Worm (Caenorhabditis elegans): ENCODE data around the gene sru-3.
A peak's percentile ranks its signal among the peaks of the same experiment; 100 is the strongest.

The sru-3 gene

DNA sequence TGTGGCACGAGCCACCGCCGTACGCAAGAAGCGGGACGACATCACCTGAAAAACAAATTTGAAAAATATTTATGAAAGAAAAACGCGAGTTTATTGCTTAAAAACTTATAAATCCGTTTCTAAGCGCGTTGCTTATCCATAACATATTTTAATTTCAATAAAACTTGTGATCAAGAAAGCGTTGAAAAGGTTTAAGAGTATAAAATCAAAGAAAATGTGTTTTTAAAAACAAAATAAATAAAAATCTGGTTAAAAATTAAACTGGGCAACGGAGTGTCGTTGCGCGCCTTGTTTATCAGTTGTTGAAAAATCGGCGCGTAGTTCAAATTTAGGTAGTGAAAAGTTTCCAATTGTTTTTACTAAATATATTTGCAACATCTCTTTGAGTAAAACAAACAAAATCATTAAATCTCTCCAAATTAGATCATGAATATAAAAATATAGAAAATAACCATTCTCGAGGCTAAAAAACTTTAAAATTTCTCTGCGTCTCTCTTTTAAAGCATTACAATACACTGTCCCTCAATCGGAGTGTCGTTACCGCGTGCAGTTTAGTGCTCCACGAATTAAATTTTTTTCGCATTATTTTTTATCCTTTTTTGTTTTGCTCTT lies 28.5 kb downstream of the sru-3 start, which contains the start of gene ndua-5:
Gene ndua-5 (minus strand): TSS at position 51 of the 612 bp plus-strand sequence.
- peak; percentile 23 for TF ChIP-seq egl-5 (tag; optimal IDR thresholded peaks at IDR 0.05)
- TF ChIP-seq nfya-1 (tag; optimal IDR thresholded peaks at IDR 0.05; ENCODE audit: insufficient read depth): peak; percentile 55
- peak; percentile 12 for TF ChIP-seq nhr-23 (tag; optimal IDR thresholded peaks at IDR 0.05)
- TF ChIP-seq hmg-11 (tag; optimal IDR thresholded peaks at IDR 0.05): peak; percentile 32
- no peak for TF ChIP-seq mml-1 (tag; optimal IDR thresholded peaks at IDR 0.05)
- no peak for TF ChIP-seq jun-1 (tag; optimal IDR thresholded peaks at IDR 0.05)
- peak; percentile 7 for TF ChIP-seq snpc-4 (tag; optimal IDR thresholded peaks at IDR 0.05)
- peak; percentile 64 for TF ChIP-seq pha-4 (tag; optimal IDR thresholded peaks at IDR 0.05)
- peak; percentile 59 for TF ChIP-seq lin-15B (tag; optimal IDR thresholded peaks at IDR 0.05)

ce11 chrIV:9525682-9526416 lies 29.4 kb downstream of the sru-3 start, which contains the start of gene elo-1:
elo-1 (plus strand) TSS chrIV:9526366.
- TF ChIP-seq egl-27 (tag; optimal IDR thresholded peaks at IDR 0.05) (peak; percentile 30), nhr-25 (tag; optimal IDR thresholded peaks at IDR 0.05) (no peak), nfya-1 (tag; optimal IDR thresholded peaks at IDR 0.05; ENCODE audit: insufficient read depth) (peak; percentile 29), mdl-1 (tag; optimal IDR thresholded peaks at IDR 0.05) (no peak), skn-1 (tag; optimal IDR thresholded peaks at IDR 0.05) (no peak), tbx-2 (tag; optimal IDR thresholded peaks at IDR 0.05) (no peak), unc-39 (tag; optimal IDR thresholded peaks at IDR 0.05) (no peak), jun-1 (tag; optimal IDR thresholded peaks at IDR 0.05) (peak; percentile 53), elt-2 (tag; optimal IDR thresholded peaks at IDR 0.05) (peak; percentile 95), zag-1 (tag; optimal IDR thresholded peaks at IDR 0.05) (no peak), pha-4 (tag; optimal IDR thresholded peaks at IDR 0.05) (peak; percentile 27), fkh-10 (GFP tag; optimal IDR thresholded peaks at IDR 0.05) (no peak), elt-3 (tag; optimal IDR thresholded peaks at IDR 0.05) (no peak), elt-1 (tag; optimal IDR thresholded peaks at IDR 0.05) (no peak), nhr-76 (tag; optimal IDR thresholded peaks at IDR 0.05) (no peak), ceh-9 (tag; optimal IDR thresholded peaks at IDR 0.05) (no peak), snpc-4 (tag; optimal IDR thresholded peaks at IDR 0.05) (no peak), fos-1 (tag; optimal IDR thresholded peaks at IDR 0.05) (peak; percentile 19), eor-1 (tag; optimal IDR thresholded peaks at IDR 0.05) (no peak), daf-12 (tag; optimal IDR thresholded peaks at IDR 0.05) (no peak), ZK546.5 (tag; optimal IDR thresholded peaks at IDR 0.05) (no peak), pqm-1 (tag; optimal IDR thresholded peaks at IDR 0.05) (peak; percentile 82)

DNA sequence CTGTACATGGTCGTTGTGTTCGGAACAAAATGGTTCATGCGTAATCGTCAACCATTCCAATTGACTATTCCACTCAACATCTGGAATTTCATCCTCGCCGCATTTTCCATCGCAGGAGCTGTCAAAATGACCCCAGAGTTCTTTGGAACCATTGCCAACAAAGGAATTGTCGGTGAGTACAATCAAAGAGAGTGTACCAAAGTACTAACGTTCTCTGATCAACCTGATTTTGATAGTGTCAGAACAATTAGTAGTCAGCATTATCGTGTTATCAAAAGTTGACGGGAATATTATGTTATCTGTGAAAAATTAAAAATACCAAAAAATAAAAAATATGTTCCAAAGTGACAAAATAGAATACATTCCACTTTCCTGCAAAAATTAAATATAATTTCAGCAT lies 30.6 kb downstream of the sru-3 start:
- TF ChIP-seq nhr-237 (tag; optimal IDR thresholded peaks at IDR 0.05): no peak
- no peak for TF ChIP-seq ztf-11 (tag; optimal IDR thresholded peaks at IDR 0.05)
- TF ChIP-seq aly-2 (tag; optimal IDR thresholded peaks at IDR 0.05): no peak
- TF ChIP-seq ceh-16 (tag; optimal IDR thresholded peaks at IDR 0.05): no peak
- no peak for TF ChIP-seq nhr-77 (tag; optimal IDR thresholded peaks at IDR 0.05)
- peak; percentile 85 for TF ChIP-seq elt-2 (tag; optimal IDR thresholded peaks at IDR 0.05)
- no peak for TF ChIP-seq ceh-9 (tag; optimal IDR thresholded peaks at IDR 0.05)
- TF ChIP-seq pha-4 (tag; optimal IDR thresholded peaks at IDR 0.05): peak; percentile 48
- TF ChIP-seq skn-1 (tag; optimal IDR thresholded peaks at IDR 0.05): peak; percentile 7
- peak; percentile 88 for TF ChIP-seq pqm-1 (tag; optimal IDR thresholded peaks at IDR 0.05)

ce11 chrIV:9529647-9530046 lies 33.2 kb downstream of the sru-3 start, which contains the start of gene elo-7:
elo-7 (plus strand) TSS chrIV:9529947.
- no peak for TF ChIP-seq ceh-9 (tag; optimal IDR thresholded peaks at IDR 0.05)
- no peak for TF ChIP-seq mml-1 (tag; optimal IDR thresholded peaks at IDR 0.05)
- no peak for TF ChIP-seq unc-39 (tag; optimal IDR thresholded peaks at IDR 0.05)
- no peak for TF ChIP-seq snpc-4 (tag; optimal IDR thresholded peaks at IDR 0.05)
- no peak for TF ChIP-seq nhr-67 (tag; optimal IDR thresholded peaks at IDR 0.05)
- TF ChIP-seq sea-2 (GFP tag; optimal IDR thresholded peaks at IDR 0.05): no peak
- no peak for TF ChIP-seq nhr-12 (tag; optimal IDR thresholded peaks at IDR 0.05)
- no peak for TF ChIP-seq daf-12 (tag; optimal IDR thresholded peaks at IDR 0.05)
- no peak for TF ChIP-seq ztf-11 (tag; optimal IDR thresholded peaks at IDR 0.05)
- TF ChIP-seq ZK546.5 (tag; optimal IDR thresholded peaks at IDR 0.05): no peak
- no peak for TF ChIP-seq eor-1 (tag; optimal IDR thresholded peaks at IDR 0.05)
- TF ChIP-seq egl-5 (tag; optimal IDR thresholded peaks at IDR 0.05): no peak
- no peak for TF ChIP-seq aly-2 (tag; optimal IDR thresholded peaks at IDR 0.05)
- TF ChIP-seq elt-2 (tag; optimal IDR thresholded peaks at IDR 0.05): no peak
- no peak for TF ChIP-seq ama-1 (optimal IDR thresholded peaks at IDR 0.05)
- TF ChIP-seq R02D3.7 (tag; optimal IDR thresholded peaks at IDR 0.05): no peak
